Worm (Caenorhabditis elegans) whole organism, midembryonic: Measurements from ENCODE around the gene nca-2.

Experiments
- T22C8.4 ChIP-seq: fragments of 200-800 bp; sonication (Bioruptor generic); IDR thresholded peaks from 2 replicates; pipeline ENCODE4 v1.3.6; 2022; ENCODE audit warnings: missing genetic modification characterization, missing compliant biosample characterization
- flt-1 ChIP-seq: fragments of 200-800 bp; sonication (Bioruptor generic); IDR thresholded peaks from 2 replicates; pipeline ENCODE4 v1.3.6; 2022; ENCODE audit warnings: missing genetic modification characterization, missing compliant biosample characterization
- med-1 ChIP-seq: sonication (generic microtip); optimal IDR thresholded peaks from 2 replicates; lab custom pipeline; 2017; ENCODE audit warnings: missing genetic modification characterization, mild to moderate bottlenecking, missing compliant biosample characterization, antibody characterized with exemption, missing genetic modification reagents; ENCODE audit not compliant: insufficient read depth
- ref-1 ChIP-seq: fragments of 200-800 bp; sonication (Bioruptor generic); conservative IDR thresholded peaks from 2 replicates; pipeline ENCODE4 v1.3.6; 2022; ENCODE audit warnings: missing genetic modification reagents, missing genetic modification characterization, missing compliant biosample characterization
- tab-1 ChIP-seq: fragments of 200-800 bp; sonication (Bioruptor generic); IDR thresholded peaks from 2 replicates; pipeline ENCODE4 v1.3.6; 2022; ENCODE audit warnings: missing genetic modification characterization, missing compliant biosample characterization
- ztf-23 ChIP-seq: fragments of 200-800 bp; sonication (Bioruptor generic); IDR thresholded peaks from 2 replicates; pipeline ENCODE4 v1.3.6; 2022; ENCODE audit warnings: missing genetic modification reagents, missing genetic modification characterization, missing compliant biosample characterization
- ztf-29 ChIP-seq: fragments of 200-800 bp; sonication (Bioruptor generic); IDR thresholded peaks from 2 replicates; pipeline ENCODE4 v1.3.6; 2022; ENCODE audit warnings: missing genetic modification reagents, missing genetic modification characterization, missing compliant biosample characterization

DNA sequence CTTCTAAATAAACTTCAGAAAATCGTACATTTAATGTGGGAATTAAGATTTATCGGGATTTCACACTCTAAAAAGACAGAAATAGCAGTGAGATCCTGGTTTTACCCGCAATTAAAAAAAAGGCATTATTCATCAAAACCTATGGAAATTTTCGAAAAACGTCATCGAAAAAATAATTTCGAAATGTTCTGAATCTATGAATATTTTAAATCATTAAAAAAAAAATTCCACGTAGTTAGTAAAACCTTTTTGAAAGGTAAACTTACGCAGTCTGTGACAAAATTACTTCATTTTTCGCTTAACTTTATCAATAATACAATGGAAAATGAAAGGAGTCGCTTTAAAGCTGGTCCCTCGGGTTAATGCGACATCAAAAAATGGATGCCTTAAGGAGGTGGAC lies 8.8 kb upstream of the nca-2 start, which contains the start of gene C26E6.1:
- no peak for TF ChIP-seq tab-1
- TF ChIP-seq flt-1 = no peak
- no peak for TF ChIP-seq ztf-23 (GFP tag; lab: Robert Waterston, UW)
- TF ChIP-seq T22C8.4 (GFP tag; lab: Robert Waterston, UW) = no peak
- TF ChIP-seq ref-1 = no peak
- no peak for TF ChIP-seq med-1 (GFP tag; lab: Kevin White, UChicago)
- no peak for TF ChIP-seq ztf-29 (GFP tag; lab: Robert Waterston, UW)
